Fruit fly (Drosophila melanogaster): ENCODE results near the gene ssp.

- TF ChIP-seq CTCF (optimal IDR thresholded peaks at IDR 0.05) (no peak), CG8478 (optimal IDR thresholded peaks at IDR 0.05) (no peak)
Observed at dm6 chr3L:12077953-12078352, 40.1 kb upstream of the ssp start.
